Worm (Caenorhabditis elegans): Measurements from ENCODE around the gene fbxa-74.

DNA sequence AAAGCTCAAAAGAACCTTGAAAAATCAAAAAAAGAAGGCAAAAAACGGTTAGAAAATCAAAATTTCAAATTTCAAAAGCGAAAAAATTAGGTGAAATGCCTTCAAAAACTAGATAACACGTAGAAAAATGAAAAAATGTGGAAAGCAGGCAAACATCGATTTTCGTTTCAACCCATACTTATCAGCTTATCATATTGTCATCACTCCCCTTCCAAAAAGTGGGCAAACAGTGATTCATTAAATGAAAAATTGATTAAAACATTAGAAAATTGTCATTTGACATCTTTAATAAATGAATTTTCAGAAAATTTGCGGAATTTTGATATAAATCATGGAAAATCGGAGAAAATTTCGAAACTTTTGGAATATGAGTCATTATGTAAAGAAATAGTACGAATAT is 37.8 kb downstream of the fbxa-74 start:
- TF ChIP-seq ama-1 (optimal IDR thresholded peaks at IDR 0.05), result no peak
- TF ChIP-seq flt-1 (GFP tag; IDR thresholded peaks at IDR 0.05), result no peak
- TF ChIP-seq scrt-1 (GFP tag; IDR thresholded peaks at IDR 0.05), result no peak
- no peak for TF ChIP-seq pes-1 (GFP tag; IDR thresholded peaks at IDR 0.05)
- no peak for TF ChIP-seq aly-1 (tag; optimal IDR thresholded peaks at IDR 0.05)

All from whole organism, early embryonic.